Fruit fly (Drosophila melanogaster) whole organism, prepupa: ENCODE measurements around the gene sbr.

Source experiments
- CG6808 ChIP-seq: fragments of 200-800 bp; sonication (Bioruptor generic); optimal IDR thresholded peaks from 3 replicates; lab custom pipeline; 2017; ENCODE audit warnings: missing biosample characterization, missing genetic modification characterization, mild to moderate bottlenecking, moderate library complexity, missing genetic modification reagents
- Ets21C ChIP-seq: fragments of 200-800 bp; sonication (Bioruptor generic); optimal IDR thresholded peaks from 3 replicates; lab custom pipeline; 2016; ENCODE audit warnings: missing biosample characterization, missing genetic modification characterization
- cyc ChIP-seq: fragments of 200-800 bp; sonication (Bioruptor generic); optimal IDR thresholded peaks from 3 replicates; lab custom pipeline; 2016; ENCODE audit warnings: missing biosample characterization, missing genetic modification characterization
- fd59A ChIP-seq: fragments of 200-800 bp; sonication (Bioruptor generic); optimal IDR thresholded peaks from 2 replicates; lab custom pipeline; 2017; ENCODE audit warnings: missing biosample characterization, mild to moderate bottlenecking, missing genetic modification characterization, missing genetic modification reagents
- pdm3 ChIP-seq: fragments of 200-800 bp; sonication (Bioruptor generic); optimal IDR thresholded peaks from 3 replicates; lab custom pipeline; 2016; ENCODE audit warnings: missing biosample characterization, missing genetic modification characterization
- svp ChIP-seq: fragments of 200-800 bp; sonication (Bioruptor generic); peaks from one replicate; lab custom pipeline; 2016; ENCODE audit warnings: missing biosample characterization, missing genetic modification characterization

DNA sequence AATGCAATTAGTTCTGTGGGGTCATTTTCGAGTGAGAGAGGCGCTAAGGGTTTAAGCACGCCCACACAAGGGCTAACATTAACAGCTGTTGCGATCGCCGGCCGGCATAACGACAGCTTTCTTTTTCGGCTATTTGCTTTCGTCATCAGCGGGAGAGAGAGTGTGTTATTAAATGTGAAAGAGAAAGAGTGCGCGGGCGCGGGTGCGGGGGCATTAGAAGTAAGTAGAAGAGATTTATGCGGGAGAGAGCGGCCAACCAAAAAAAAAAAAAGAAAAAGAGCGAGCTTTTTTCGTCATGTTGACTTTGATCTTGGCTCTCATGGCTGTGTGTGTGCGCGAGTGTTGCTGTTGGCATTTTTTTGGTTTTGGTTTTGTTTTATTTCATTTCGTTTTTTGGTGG is 32.8 kb downstream of the sbr start:
- TF ChIP-seq pdm3 (no peak), svp (no peak), CG6808 (no peak), cyc (GFP tag; lab: Kevin White, UChicago) (no peak), Ets21C (no peak), fd59A (GFP tag; lab: Kevin White, UChicago) (no peak)
